Worm (Caenorhabditis elegans) whole organism, L2 larva: ENCODE measurements around the gene lin-3.

ENCODE experiments used
- ZK546.5 ChIP-seq: sonication (generic microtip); optimal IDR thresholded peaks from 2 replicates; lab custom pipeline; 2017; ENCODE audit warnings: missing biosample characterization, missing genetic modification characterization
- lsy-2 ChIP-seq, 2 experiments: fragments of 150-350 bp in 1 of 2; sonication (generic microtip) in 1 of 2; optimal IDR thresholded peaks; 2 replicates each; lab custom pipeline; 2014 to 2017; ENCODE audit warnings: missing biosample characterization in 2 of 2, missing genetic modification characterization in 2 of 2
- nhr-237 ChIP-seq: fragments of 150-350 bp; optimal IDR thresholded peaks from 2 replicates; lab custom pipeline; 2014; ENCODE audit warnings: missing biosample characterization, missing genetic modification characterization
- nhr-25 ChIP-seq: fragments of 150-350 bp; sonication (generic microtip); optimal IDR thresholded peaks from 3 replicates; lab custom pipeline; 2014; ENCODE audit warnings: missing biosample characterization, missing genetic modification characterization
- unc-62 ChIP-seq: fragments of 150-350 bp; optimal IDR thresholded peaks from 2 replicates; lab custom pipeline; 2014; ENCODE audit warnings: missing biosample characterization, missing genetic modification reagents, missing genetic modification characterization

- TF ChIP-seq nhr-237 (tag; lab: Kevin White, UChicago) (no peak), lsy-2 (tag; optimal IDR thresholded peaks at IDR 0.05; lab: Kevin White, UChicago) (no peak), unc-62 (GFP tag; lab: Kevin White, UChicago) (no peak), ZK546.5 (no peak), nhr-25 (tag; lab: Kevin White, UChicago) (no peak)
Measured at ce11 chrIV:11038618-11038664, 15.7 kb upstream of the lin-3 start, which contains the start of gene kdin-1.
